Worm (Caenorhabditis elegans) whole organism, L4 larva: Measurements from ENCODE around the gene epn-1.

Experiments
- F49E8.2 ChIP-seq: sonication (generic microtip); optimal IDR thresholded peaks from 2 replicates; lab custom pipeline; 2016; ENCODE audit warnings: missing compliant biosample characterization, mild to moderate bottlenecking, missing genetic modification characterization, borderline replicate concordance
- Y48G9A.11 ChIP-seq: fragments of 200-800 bp; sonication (Bioruptor generic); IDR thresholded peaks from 2 replicates; pipeline ENCODE4 v1.3.6; 2022; ENCODE audit warnings: missing genetic modification reagents, missing genetic modification characterization, missing compliant biosample characterization
- ZK546.5 ChIP-seq, 2 experiments: sonication (generic microtip); optimal IDR thresholded peaks; 2 replicates each; lab custom pipeline; 2017; ENCODE audit warnings: missing biosample characterization in 2 of 2, missing genetic modification characterization in 2 of 2
- aha-1 ChIP-seq: fragments of 150-350 bp; peaks from one replicate; lab custom pipeline; 2014; ENCODE audit warnings: missing biosample characterization, missing genetic modification characterization
- ama-1 ChIP-seq: fragments of 150-350 bp; optimal IDR thresholded peaks from 2 replicates; lab custom pipeline; 2014; ENCODE audit warnings: inconsistent platforms, mixed read lengths
- arid-1 ChIP-seq: fragments of 200-800 bp; sonication (Bioruptor generic); conservative IDR thresholded peaks from 2 replicates; pipeline ENCODE4 v1.3.6; 2022; ENCODE audit warnings: missing genetic modification reagents, missing genetic modification characterization, missing compliant biosample characterization
- attf-4 ChIP-seq: sonication (generic microtip); optimal IDR thresholded peaks from 3 replicates; lab custom pipeline; 2017; ENCODE audit warnings: missing biosample characterization, missing genetic modification characterization
- ctbp-1 ChIP-seq: fragments of 200-800 bp; sonication (Bioruptor generic); IDR thresholded peaks from 2 replicates; pipeline ENCODE4 v1.3.6; 2022; ENCODE audit warnings: missing genetic modification reagents, missing genetic modification characterization, missing compliant biosample characterization
- daf-16 ChIP-seq, 3 experiments: sonication (generic microtip); optimal IDR thresholded peaks; 2 replicates each; lab custom pipeline; 2016 to 2017; ENCODE audit warnings: missing genetic modification characterization in 3 of 3, missing genetic modification reagents in 3 of 3, mild to moderate bottlenecking in 2 of 3, missing compliant biosample characterization in 2 of 3, missing biosample characterization in 1 of 3, moderate library complexity in 1 of 3
- dmd-6 ChIP-seq: fragments of 200-800 bp; sonication (Bioruptor generic); IDR thresholded peaks from 2 replicates; pipeline ENCODE4 v1.3.6; 2022; ENCODE audit warnings: missing genetic modification reagents, missing genetic modification characterization, missing compliant biosample characterization
- dve-1 ChIP-seq: sonication (generic microtip); optimal IDR thresholded peaks from 2 replicates; lab custom pipeline; 2017; ENCODE audit warnings: antibody characterized with exemption, mild to moderate bottlenecking, missing genetic modification characterization, missing compliant biosample characterization; ENCODE audit not compliant: insufficient read depth
- hlh-11 ChIP-seq: fragments of 200-800 bp; sonication (Bioruptor generic); optimal IDR thresholded peaks from 2 replicates; lab custom pipeline; 2018; ENCODE audit warnings: mild to moderate bottlenecking, missing genetic modification characterization, missing compliant biosample characterization
- hlh-30 ChIP-seq: sonication (generic microtip); optimal IDR thresholded peaks from 2 replicates; lab custom pipeline; 2017; ENCODE audit warnings: antibody characterized with exemption, mild to moderate bottlenecking, missing genetic modification characterization, missing compliant biosample characterization; ENCODE audit not compliant: insufficient read depth
- lin-1 ChIP-seq: fragments of 200-800 bp; sonication (Bioruptor generic); IDR thresholded peaks from 2 replicates; pipeline ENCODE4 v1.3.6; 2022; ENCODE audit warnings: missing genetic modification reagents, missing genetic modification characterization, missing compliant biosample characterization
- lin-13 ChIP-seq: fragments of 150-350 bp; optimal IDR thresholded peaks from 2 replicates; lab custom pipeline; 2014; ENCODE audit warnings: missing biosample characterization, missing genetic modification reagents, missing genetic modification characterization
- lin-15B ChIP-seq: fragments of 150-350 bp; sonication (generic microtip); optimal IDR thresholded peaks from 3 replicates; lab custom pipeline; 2014; ENCODE audit warnings: missing biosample characterization, missing genetic modification characterization
- lin-29 ChIP-seq: fragments of 200-800 bp; sonication (Bioruptor generic); IDR thresholded peaks from 2 replicates; pipeline ENCODE4 v1.3.6; 2022; ENCODE audit warnings: missing genetic modification reagents, missing genetic modification characterization, missing compliant biosample characterization
- lin-38 ChIP-seq: fragments of 200-800 bp; sonication (Bioruptor generic); IDR thresholded peaks from 2 replicates; pipeline ENCODE4 v1.3.6; 2022; ENCODE audit warnings: missing genetic modification reagents, missing genetic modification characterization, missing compliant biosample characterization
- lir-3 ChIP-seq: sonication (generic microtip); optimal IDR thresholded peaks from 2 replicates; lab custom pipeline; 2016; ENCODE audit warnings: mild to moderate bottlenecking, missing genetic modification characterization, missing compliant biosample characterization
- mdl-1 ChIP-seq, 2 experiments: fragments of 150-350 bp in 1 of 2; sonication (generic microtip) in 1 of 2; optimal IDR thresholded peaks; 2 replicates each; lab custom pipeline; 2014 to 2017; ENCODE audit warnings: missing biosample characterization in 2 of 2, missing genetic modification characterization in 2 of 2
- mep-1 ChIP-seq: fragments of 150-350 bp; sonication (generic microtip); optimal IDR thresholded peaks from 3 replicates; lab custom pipeline; 2014; ENCODE audit warnings: missing biosample characterization, missing genetic modification characterization
- mes-2 ChIP-seq: sonication (generic microtip); optimal IDR thresholded peaks from 2 replicates; lab custom pipeline; 2016; ENCODE audit warnings: missing genotype, mild to moderate bottlenecking, missing genetic modification characterization, missing compliant biosample characterization; ENCODE audit not compliant: poor library complexity, severe bottlenecking
- nhr-28 ChIP-seq: fragments of 150-350 bp; optimal IDR thresholded peaks from 2 replicates; lab custom pipeline; 2014; ENCODE audit warnings: missing biosample characterization, missing genetic modification characterization
- nhr-77 ChIP-seq: fragments of 150-350 bp; optimal IDR thresholded peaks from 2 replicates; lab custom pipeline; 2014; ENCODE audit warnings: missing biosample characterization, missing genetic modification characterization
- pha-4 ChIP-seq, 2 experiments: fragments of 150-350 bp in 1 of 2; fragments of 200-800 bp in 1 of 2; sonication (Bioruptor generic) in 1 of 2; IDR thresholded peaks in 1 of 2; optimal IDR thresholded peaks in 1 of 2; 2 replicates each; pipeline versions ENCODE4 v1.3.6 to Lab custom; 2014 to 2022; ENCODE audit warnings: missing genetic modification characterization in 2 of 2, missing genetic modification reagents in 2 of 2, missing biosample characterization in 1 of 2, missing compliant biosample characterization in 1 of 2
- php-3 ChIP-seq: fragments of 200-800 bp; sonication (Bioruptor generic); IDR thresholded peaks from 2 replicates; pipeline ENCODE4 v1.3.6; 2022; ENCODE audit warnings: missing genetic modification reagents, missing genetic modification characterization, missing compliant biosample characterization
- pqm-1 ChIP-seq: sonication (generic microtip); optimal IDR thresholded peaks from 2 replicates; lab custom pipeline; 2017; ENCODE audit warnings: missing biosample characterization, missing genetic modification characterization
- rbr-2 ChIP-seq: sonication (generic microtip); optimal IDR thresholded peaks from 2 replicates; lab custom pipeline; 2016; ENCODE audit warnings: missing genotype, missing genetic modification characterization, missing compliant biosample characterization
- skn-1 ChIP-seq: fragments of 150-350 bp; optimal IDR thresholded peaks from 2 replicates; lab custom pipeline; 2014; ENCODE audit warnings: missing biosample characterization, missing genetic modification characterization
- tra-1 ChIP-seq: fragments of 200-800 bp; sonication (Bioruptor generic); IDR thresholded peaks from 2 replicates; pipeline ENCODE4 v1.3.6; 2022; ENCODE audit warnings: missing genetic modification reagents, missing genetic modification characterization, missing compliant biosample characterization
- unc-62 ChIP-seq, 3 experiments: fragments of 150-350 bp in 1 of 3; sonication (generic microtip); optimal IDR thresholded peaks in 2 of 3; peaks in 1 of 3; 1 replicate in 1 of 3; 2 replicates in 2 of 3; lab custom pipeline; 2014 to 2017; ENCODE audit warnings: missing biosample characterization in 3 of 3, missing genetic modification characterization in 3 of 3, missing genetic modification reagents in 3 of 3, missing genotype in 1 of 3
- zfp-3 ChIP-seq: fragments of 200-800 bp; sonication (Bioruptor generic); conservative IDR thresholded peaks from 2 replicates; pipeline ENCODE4 v1.3.6; 2022; ENCODE audit warnings: missing genetic modification reagents, missing genetic modification characterization, missing compliant biosample characterization

Gene epn-1

ce11 chrX:14824490-14825050 lies 6.3 kb upstream of the epn-1 start, which contains the start of gene mbk-1 (continued):
- 0 out of 2 replicates have a peak, but pooled peaks have one; percentile 37 for TF ChIP-seq zfp-3 (GFP tag; lab: Robert Waterston, UW)

ce11 chrX:14819495-14819894 lies 1.2 kb upstream of the epn-1 start:
- TF ChIP-seq Y48G9A.11 (GFP tag; lab: Robert Waterston, UW) (no peak), lir-3 (no peak), rbr-2 (no peak), ZK546.5 (tag; optimal IDR thresholded peaks at IDR 0.05; lab: Kevin White, UChicago) (no peak), zfp-3 (GFP tag; lab: Robert Waterston, UW) (0 out of 2 replicates have a peak, but pooled peaks have one; percentile 16), aha-1 (tag; lab: Kevin White, UChicago) (peak; percentile 61), ctbp-1 (GFP tag; lab: Robert Waterston, UW) (no peak), arid-1 (GFP tag; lab: Robert Waterston, UW) (0 out of 2 replicates have a peak, but pooled peaks have one; percentile 8), skn-1 (tag; lab: Kevin White, UChicago) (no peak), lin-29 (GFP tag; lab: Robert Waterston, UW) (peak; percentile 27; the same call in 1 of the 2 replicates), lin-15B (tag; lab: Kevin White, UChicago) (no peak), pha-4 (GFP tag; IDR thresholded peaks at IDR 0.05; lab: Robert Waterston, UW) (no peak), pha-4 (tag; optimal IDR thresholded peaks at IDR 0.05; lab: Kevin White, UChicago) (no peak), unc-62 (GFP tag; optimal IDR thresholded peaks at IDR 0.05 in 1 of 2; lab: Kevin White, UChicago) (peak in 1 of 2 experiments; percentile 39), unc-62 (tag; optimal IDR thresholded peaks at IDR 0.05; lab: Kevin White, UChicago) (no peak), dve-1 (tag; lab: Kevin White, UChicago) (no peak), mep-1 (tag; lab: Kevin White, UChicago) (no peak), F49E8.2 (tag; lab: Kevin White, UChicago) (no peak), lin-38 (GFP tag; lab: Robert Waterston, UW) (no peak)

ce11 chrX:14816717-14817116 lies 1.6 kb downstream of the epn-1 start:
- TF ChIP-seq mdl-1 (tag; optimal IDR thresholded peaks at IDR 0.05; lab: Kevin White, UChicago) (peak in 1 of 2 experiments; percentile 45), tra-1 (GFP tag; lab: Robert Waterston, UW) (0 out of 2 replicates have a peak, but pooled peaks have one; percentile 64), lir-3 (no peak), attf-4 (tag; lab: Kevin White, UChicago) (no peak), php-3 (GFP tag; lab: Robert Waterston, UW) (peak; percentile 90), nhr-77 (tag; lab: Kevin White, UChicago) (peak; percentile 60), daf-16 (GFP tag; optimal IDR thresholded peaks at IDR 0.05; lab: Kevin White, UChicago) (no peak), daf-16 (tag; optimal IDR thresholded peaks at IDR 0.05; lab: Kevin White, UChicago) (peak; percentile 81), hlh-30 (tag; lab: Kevin White, UChicago) (peak; percentile 73), lin-13 (no peak), pha-4 (GFP tag; IDR thresholded peaks at IDR 0.05; lab: Robert Waterston, UW) (peak; percentile 22; the same call in 1 of the 2 replicates), pha-4 (tag; optimal IDR thresholded peaks at IDR 0.05; lab: Kevin White, UChicago) (no peak), mep-1 (tag; lab: Kevin White, UChicago) (peak; percentile 6), dve-1 (tag; lab: Kevin White, UChicago) (peak; percentile 67), pqm-1 (tag; lab: Kevin White, UChicago) (peak; percentile 89), nhr-28 (peak; percentile 83), hlh-11 (tag; lab: Kevin White, UChicago) (peak; percentile 81), ama-1 (peak; percentile 19), dmd-6 (peak; percentile 81), mes-2 (tag; lab: Kevin White, UChicago) (no peak), lin-1 (GFP tag; lab: Robert Waterston, UW) (peak; percentile 51; the same call in 1 of the 2 replicates)
